Worm (Caenorhabditis elegans) whole organism, L4/young adult: Measurements from ENCODE around the gene lelo-1.

Source experiments
- dao-5 ChIP-seq: sonication (generic microtip); optimal IDR thresholded peaks from 2 replicates; lab custom pipeline; 2016; ENCODE audit warnings: missing genotype, missing genetic modification characterization, moderate library complexity, missing compliant biosample characterization
- him-1 ChIP-seq: sonication (generic microtip); optimal IDR thresholded peaks from 2 replicates; lab custom pipeline; 2016; ENCODE audit warnings: missing genotype, missing genetic modification reagents, missing genetic modification characterization, missing compliant biosample characterization

- TF ChIP-seq dao-5 (tag; lab: Kevin White, UChicago) (no peak), him-1 (tag; lab: Kevin White, UChicago) (no peak)
These were observed 11.2 kb downstream of the lelo-1 start for ce11 chrII:6257220-6257877.
